Worm (Caenorhabditis elegans): ENCODE measurements around the gene Y16B4A.2.

Y16B4A.2 gene

DNA sequence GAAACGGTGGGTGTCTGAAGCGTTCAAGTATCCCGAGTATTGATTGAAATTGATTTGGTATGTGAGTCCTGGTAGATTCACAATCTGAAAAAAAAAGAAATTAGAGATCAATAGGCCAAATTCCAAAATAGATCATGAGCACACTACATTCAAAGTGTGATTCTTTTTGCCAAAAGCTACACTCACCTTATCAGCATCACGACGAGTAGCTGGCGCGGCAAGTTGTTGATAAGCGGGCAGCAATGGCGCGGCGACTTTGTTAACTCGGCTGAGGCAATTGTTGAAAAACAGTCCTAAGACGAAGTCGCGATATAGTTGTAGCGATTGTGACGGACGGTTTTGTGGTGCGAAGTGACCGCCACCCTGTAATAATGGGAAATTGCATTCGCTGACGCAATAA lies 2.7 kb downstream of the Y16B4A.2 start:
- no peak for TF ChIP-seq ceh-13 (GFP tag; optimal IDR thresholded peaks at IDR 0.05)

DNA sequence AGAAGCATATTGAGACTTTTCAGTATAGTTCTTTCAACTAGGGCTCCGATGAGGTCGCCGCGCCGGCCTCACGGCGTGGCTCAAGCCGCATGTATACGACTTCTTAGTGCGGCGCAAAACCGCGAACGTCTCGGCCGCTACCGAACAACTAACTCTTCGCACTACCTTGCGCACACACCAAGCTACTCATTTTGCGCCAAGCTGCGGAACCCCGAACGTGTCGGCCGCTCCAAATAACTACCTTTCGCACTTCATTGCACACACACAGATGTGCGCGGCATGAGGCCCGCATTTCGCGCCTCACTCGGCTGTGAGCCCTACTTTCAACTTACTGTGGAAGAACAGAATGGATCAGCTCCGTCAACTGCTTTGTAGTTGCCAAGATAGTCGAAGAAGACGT lies 3.8 kb downstream of the Y16B4A.2 start:
- TF ChIP-seq sea-1 (GFP tag; conservative IDR thresholded peaks at IDR 0.05) = 0 out of 2 replicates have a peak, but pooled peaks have one; percentile 10
- no peak for TF ChIP-seq tbx-11 (GFP tag; IDR thresholded peaks at IDR 0.05)
- TF ChIP-seq scrt-1 (GFP tag; IDR thresholded peaks at IDR 0.05) = peak; percentile 49; the same call in 1 of the 2 replicates
- no peak for TF ChIP-seq ceh-36 (tag; optimal IDR thresholded peaks at IDR 0.05)
- no peak for TF ChIP-seq hnd-1 (tag; optimal IDR thresholded peaks at IDR 0.05)
- TF ChIP-seq aly-1 (tag; optimal IDR thresholded peaks at IDR 0.05) = no peak

ce11 chrX:14761021-14761420 lies 10.6 kb downstream of the Y16B4A.2 start, which contains the start of gene C05G5.5:
Gene C05G5.5, minus strand, starts transcription at chrX:14761121.
- TF ChIP-seq scrt-1 (GFP tag; IDR thresholded peaks at IDR 0.05) (no peak), flt-1 (GFP tag; IDR thresholded peaks at IDR 0.05) (no peak), hnd-1 (tag; optimal IDR thresholded peaks at IDR 0.05) (no peak), tra-4 (tag; optimal IDR thresholded peaks at IDR 0.05) (no peak), ama-1 (optimal IDR thresholded peaks at IDR 0.05) (no peak), sea-1 (GFP tag; conservative IDR thresholded peaks at IDR 0.05) (no peak), B0310.2 (tag; optimal IDR thresholded peaks at IDR 0.05) (no peak), ets-7 (tag; optimal IDR thresholded peaks at IDR 0.05) (no peak), F13C5.2 (tag; optimal IDR thresholded peaks at IDR 0.05) (no peak), aly-1 (tag; optimal IDR thresholded peaks at IDR 0.05) (no peak), ceh-36 (tag; optimal IDR thresholded peaks at IDR 0.05) (no peak), hmg-4 (GFP tag; optimal IDR thresholded peaks at IDR 0.05) (no peak), tbx-11 (GFP tag; IDR thresholded peaks at IDR 0.05) (no peak), ceh-13 (GFP tag; optimal IDR thresholded peaks at IDR 0.05) (no peak), hmbx-1 (tag; optimal IDR thresholded peaks at IDR 0.05) (no peak), tbx-37 (GFP tag; conservative IDR thresholded peaks at IDR 0.05) (no peak), pes-1 (GFP tag; IDR thresholded peaks at IDR 0.05) (no peak)

DNA sequence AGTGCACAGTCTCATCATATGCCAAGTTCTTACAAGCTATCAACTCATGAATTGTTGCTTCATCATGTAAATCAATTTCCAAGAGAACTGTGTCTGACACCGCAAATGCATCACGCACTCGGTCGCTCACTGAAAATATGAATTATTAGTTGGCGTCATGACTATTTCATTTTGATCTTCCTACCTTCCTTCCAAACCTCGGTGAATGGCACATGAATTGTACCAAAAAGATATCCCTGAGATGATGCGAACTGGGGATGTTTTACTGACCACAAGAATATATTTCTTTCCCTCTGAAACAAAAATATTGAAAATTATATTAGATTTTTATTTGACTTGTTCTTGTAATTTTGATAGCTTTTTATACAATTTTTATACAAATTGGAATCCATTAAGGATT lies 11.5 kb downstream of the Y16B4A.2 start:
- TF ChIP-seq F13C5.2 (tag; optimal IDR thresholded peaks at IDR 0.05) (no peak), tra-4 (tag; optimal IDR thresholded peaks at IDR 0.05) (no peak), ama-1 (optimal IDR thresholded peaks at IDR 0.05) (no peak), ets-7 (tag; optimal IDR thresholded peaks at IDR 0.05) (no peak), ceh-36 (tag; optimal IDR thresholded peaks at IDR 0.05) (no peak), B0310.2 (tag; optimal IDR thresholded peaks at IDR 0.05) (no peak), pes-1 (GFP tag; IDR thresholded peaks at IDR 0.05) (no peak), hnd-1 (tag; optimal IDR thresholded peaks at IDR 0.05) (no peak), tbx-37 (GFP tag; conservative IDR thresholded peaks at IDR 0.05) (no peak), tbx-11 (GFP tag; IDR thresholded peaks at IDR 0.05) (no peak), flt-1 (GFP tag; IDR thresholded peaks at IDR 0.05) (no peak), scrt-1 (GFP tag; IDR thresholded peaks at IDR 0.05) (no peak), aly-1 (tag; optimal IDR thresholded peaks at IDR 0.05) (no peak), hmg-4 (GFP tag; optimal IDR thresholded peaks at IDR 0.05) (no peak)

DNA sequence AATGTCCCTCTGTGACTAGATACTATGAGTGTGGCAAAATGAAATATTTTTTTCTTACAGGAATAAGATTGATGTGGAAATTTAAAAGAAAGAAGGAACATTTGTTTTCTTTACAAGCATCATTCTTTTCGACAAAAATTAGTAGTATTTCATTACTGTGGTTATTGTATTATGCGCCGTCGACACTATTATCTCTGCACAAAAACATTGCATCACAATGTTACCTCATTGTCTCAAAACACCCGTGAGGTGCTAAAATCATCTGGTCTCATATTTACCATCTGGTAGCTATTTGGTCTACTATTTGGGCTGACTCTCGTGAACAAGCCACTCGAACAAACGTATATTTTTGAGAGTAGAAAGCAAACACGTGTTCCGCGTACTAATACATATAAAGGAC lies 12.1 kb downstream of the Y16B4A.2 start:
- TF ChIP-seq pes-1 (GFP tag; IDR thresholded peaks at IDR 0.05) (no peak), ets-7 (tag; optimal IDR thresholded peaks at IDR 0.05) (no peak), ceh-36 (tag; optimal IDR thresholded peaks at IDR 0.05) (no peak), ceh-13 (GFP tag; optimal IDR thresholded peaks at IDR 0.05) (no peak), flt-1 (GFP tag; IDR thresholded peaks at IDR 0.05) (no peak), tbx-11 (GFP tag; IDR thresholded peaks at IDR 0.05) (no peak), tbx-37 (GFP tag; conservative IDR thresholded peaks at IDR 0.05) (no peak), sea-1 (GFP tag; conservative IDR thresholded peaks at IDR 0.05) (no peak), scrt-1 (GFP tag; IDR thresholded peaks at IDR 0.05) (no peak), B0310.2 (tag; optimal IDR thresholded peaks at IDR 0.05) (no peak), tra-4 (tag; optimal IDR thresholded peaks at IDR 0.05) (no peak), F13C5.2 (tag; optimal IDR thresholded peaks at IDR 0.05) (no peak), ama-1 (optimal IDR thresholded peaks at IDR 0.05) (no peak)

DNA sequence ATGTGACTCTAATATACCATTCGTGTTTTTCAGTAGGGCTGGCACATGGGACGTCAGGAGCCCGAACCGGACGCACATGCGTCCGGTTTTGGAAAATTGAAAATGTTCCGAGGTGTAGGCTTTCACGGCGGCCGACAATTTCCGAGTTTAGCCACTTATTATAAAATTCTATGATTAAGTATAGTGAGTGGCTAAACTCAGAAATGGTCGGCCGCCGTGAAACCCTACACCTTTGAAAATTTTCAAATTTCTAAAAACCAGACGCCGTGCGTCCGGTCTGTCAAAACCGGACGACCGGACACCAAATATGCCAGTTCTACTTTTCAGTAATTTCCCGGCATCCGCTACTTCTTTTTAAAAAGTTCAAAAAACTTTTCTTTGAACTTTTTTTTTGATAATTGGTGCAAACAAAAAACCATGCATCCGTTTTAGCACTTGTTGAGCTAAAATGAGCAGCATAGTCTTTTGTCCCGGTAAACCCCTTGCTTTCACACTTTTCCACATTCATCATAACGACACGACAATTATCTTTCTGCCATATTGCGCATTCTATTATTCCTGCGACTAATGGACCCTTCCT lies 13.9 kb downstream of the Y16B4A.2 start:
- TF ChIP-seq ceh-13 (GFP tag; optimal IDR thresholded peaks at IDR 0.05) (no peak), scrt-1 (GFP tag; IDR thresholded peaks at IDR 0.05) (no peak), aly-1 (tag; optimal IDR thresholded peaks at IDR 0.05) (no peak), ama-1 (optimal IDR thresholded peaks at IDR 0.05) (no peak), B0310.2 (tag; optimal IDR thresholded peaks at IDR 0.05) (no peak), tbx-37 (GFP tag; conservative IDR thresholded peaks at IDR 0.05) (no peak), flt-1 (GFP tag; IDR thresholded peaks at IDR 0.05) (no peak), tbx-11 (GFP tag; IDR thresholded peaks at IDR 0.05) (no peak), hmg-4 (GFP tag; optimal IDR thresholded peaks at IDR 0.05) (no peak), ets-7 (tag; optimal IDR thresholded peaks at IDR 0.05) (no peak), F13C5.2 (tag; optimal IDR thresholded peaks at IDR 0.05) (no peak), sea-1 (GFP tag; conservative IDR thresholded peaks at IDR 0.05) (no peak), tra-4 (tag; optimal IDR thresholded peaks at IDR 0.05) (no peak), ceh-36 (tag; optimal IDR thresholded peaks at IDR 0.05) (no peak)

ce11 chrX:14756606-14757005 lies 15.0 kb downstream of the Y16B4A.2 start:
- TF ChIP-seq flt-1 (GFP tag; IDR thresholded peaks at IDR 0.05) (no peak), pes-1 (GFP tag; IDR thresholded peaks at IDR 0.05) (peak; percentile 16; the same call in 1 of the 2 replicates), scrt-1 (GFP tag; IDR thresholded peaks at IDR 0.05) (0 out of 2 replicates have a peak, but pooled peaks have one; percentile 61), tbx-11 (GFP tag; IDR thresholded peaks at IDR 0.05) (no peak), tra-4 (tag; optimal IDR thresholded peaks at IDR 0.05) (no peak), hmg-4 (GFP tag; optimal IDR thresholded peaks at IDR 0.05) (no peak)

ce11 chrX:14755847-14756246 lies 15.8 kb downstream of the Y16B4A.2 start:
- TF ChIP-seq tbx-11 (GFP tag; IDR thresholded peaks at IDR 0.05) = no peak
- TF ChIP-seq tbx-37 (GFP tag; conservative IDR thresholded peaks at IDR 0.05) = no peak
- no peak for TF ChIP-seq ceh-36 (tag; optimal IDR thresholded peaks at IDR 0.05)
- TF ChIP-seq flt-1 (GFP tag; IDR thresholded peaks at IDR 0.05) = no peak
- TF ChIP-seq sea-1 (GFP tag; conservative IDR thresholded peaks at IDR 0.05) = no peak
- no peak for TF ChIP-seq hnd-1 (tag; optimal IDR thresholded peaks at IDR 0.05)
